Comparison of ENCODE assay signal across 8 worm cellular contexts in genomic region chrIII:13307107-13307506, ce11.
TF ChIP-seq lines count a peak whose summit lies in the region.

Gene klp-19, minus strand, starts transcription at chrIII:13307259.
Gene slc-36.1, plus strand, starts transcription at chrIII:13307502.

TF ChIP-seq in whole organism, L1 larva, 84 proteins besides CTCF, POLR2A, EP300 and RAD21 (continues in another document):
- TF ChIP-seq sptf-1 (tag; optimal IDR thresholded peaks at IDR 0.05; lab: Kevin White, UChicago) (no peak), elt-2 (tag; optimal IDR thresholded peaks at IDR 0.05; lab: Kevin White, UChicago) (no peak), nhr-19 (GFP tag; conservative IDR thresholded peaks at IDR 0.05; lab: Robert Waterston, UW) (peak; percentile 19; the same call in 1 of the 2 replicates), unc-30 (tag; optimal IDR thresholded peaks at IDR 0.05; lab: Kevin White, UChicago) (no peak), fkh-10 (GFP tag; optimal IDR thresholded peaks at IDR 0.05; lab: Kevin White, UChicago) (no peak), hlh-17 (GFP tag; optimal IDR thresholded peaks at IDR 0.05; lab: Kevin White, UChicago; ENCODE audit: borderline replicate concordance) (no peak), ceh-82 (tag; optimal IDR thresholded peaks at IDR 0.05; lab: Kevin White, UChicago) (peak in 2 of 3 experiments; percentile 27 to 47), pax-3 (tag; optimal IDR thresholded peaks at IDR 0.05; lab: Kevin White, UChicago) (no peak), ceh-63 (GFP tag; optimal IDR thresholded peaks at IDR 0.05; lab: Kevin White, UChicago) (no peak), pqm-1 (tag; optimal IDR thresholded peaks at IDR 0.05; lab: Kevin White, UChicago) (no peak), nhr-85 (tag; lab: Kevin White, UChicago) (peak; percentile 46)

TF ChIP-seq in whole organism, L2 larva, 48 proteins besides CTCF, POLR2A, EP300 and RAD21 (continues in another document):
- TF ChIP-seq elt-3 (tag; optimal IDR thresholded peaks at IDR 0.05; lab: Kevin White, UChicago) = no peak
- TF ChIP-seq lin-13 (GFP tag; optimal IDR thresholded peaks at IDR 0.05; lab: Kevin White, UChicago) = no peak
- TF ChIP-seq unc-55 (GFP tag; optimal IDR thresholded peaks at IDR 0.05; lab: Kevin White, UChicago) = peak; percentile 70
- TF ChIP-seq ceh-82 (tag; optimal IDR thresholded peaks at IDR 0.05; lab: Kevin White, UChicago) = no peak
- TF ChIP-seq elt-1 (tag; optimal IDR thresholded peaks at IDR 0.05; lab: Kevin White, UChicago) = no peak
- no peak for TF ChIP-seq lin-11 (tag; optimal IDR thresholded peaks at IDR 0.05; lab: Kevin White, UChicago)
- TF ChIP-seq gmeb-1 (tag; optimal IDR thresholded peaks at IDR 0.05; lab: Kevin White, UChicago) = peak; percentile 62
- no peak for TF ChIP-seq dmd-4 (tag; optimal IDR thresholded peaks at IDR 0.05; lab: Kevin White, UChicago)
- TF ChIP-seq C34F6.9 (tag; optimal IDR thresholded peaks at IDR 0.05; lab: Kevin White, UChicago) = peak; percentile 71
- TF ChIP-seq mdl-1 (tag; optimal IDR thresholded peaks at IDR 0.05; lab: Kevin White, UChicago) = no peak
- no peak for TF ChIP-seq R02D3.7 (tag; optimal IDR thresholded peaks at IDR 0.05; lab: Kevin White, UChicago)
- peak; percentile 13 for TF ChIP-seq nhr-25 (tag; optimal IDR thresholded peaks at IDR 0.05; lab: Kevin White, UChicago)

TF ChIP-seq in whole organism, L3 larva, 47 proteins besides CTCF, POLR2A, EP300 and RAD21:
- TF ChIP-seq nhr-43 (tag; optimal IDR thresholded peaks at IDR 0.05; lab: Kevin White, UChicago; ENCODE audit: poor library complexity, severe bottlenecking) = peak; percentile 7
- peak; percentile 41 for TF ChIP-seq lin-15B (tag; optimal IDR thresholded peaks at IDR 0.05; lab: Kevin White, UChicago)
- no peak for TF ChIP-seq nhr-11 (tag; optimal IDR thresholded peaks at IDR 0.05; lab: Kevin White, UChicago)
- peak; percentile 64 for TF ChIP-seq pha-4 (tag; optimal IDR thresholded peaks at IDR 0.05; lab: Kevin White, UChicago)
- peak; percentile 72 for TF ChIP-seq hmg-11 (tag; optimal IDR thresholded peaks at IDR 0.05; lab: Kevin White, UChicago)
- no peak for TF ChIP-seq zag-1 (tag; optimal IDR thresholded peaks at IDR 0.05; lab: Kevin White, UChicago)
- peak; percentile 0 for TF ChIP-seq elt-2 (tag; optimal IDR thresholded peaks at IDR 0.05; lab: Kevin White, UChicago)
- TF ChIP-seq nfya-1 (tag; optimal IDR thresholded peaks at IDR 0.05; lab: Kevin White, UChicago; ENCODE audit: insufficient read depth) = no peak
- TF ChIP-seq snpc-4 (tag; optimal IDR thresholded peaks at IDR 0.05; lab: Kevin White, UChicago) = peak; percentile 2
- TF ChIP-seq nhr-23 (tag; optimal IDR thresholded peaks at IDR 0.05; lab: Kevin White, UChicago) = peak; percentile 53
TF ChIP-seq in whole organism, L3 larva: peak in this region for 7.

TF ChIP-seq in whole organism, L4 larva, 104 proteins besides CTCF, POLR2A, EP300 and RAD21 (continues in another document):
- TF ChIP-seq hmg-1.1 (GFP tag; IDR thresholded peaks at IDR 0.05; lab: Robert Waterston, UW) = 0 out of 2 replicates have a peak, but pooled peaks have one; percentile 35
- TF ChIP-seq dpl-1 (GFP tag; optimal IDR thresholded peaks at IDR 0.05; lab: Kevin White, UChicago) = peak; percentile 80
- no peak for TF ChIP-seq mxl-3 (GFP tag; optimal IDR thresholded peaks at IDR 0.05; lab: Kevin White, UChicago)
- TF ChIP-seq aha-1 (tag; lab: Kevin White, UChicago) = peak; percentile 17
- peak; percentile 20 for TF ChIP-seq dve-1 (tag; optimal IDR thresholded peaks at IDR 0.05; lab: Kevin White, UChicago; ENCODE audit: insufficient read depth)
- no peak for TF ChIP-seq R02D3.7 (tag; optimal IDR thresholded peaks at IDR 0.05; lab: Kevin White, UChicago)
- peak in 1 of 2 experiments; percentile 53 for TF ChIP-seq lsy-2 (tag; optimal IDR thresholded peaks at IDR 0.05; lab: Kevin White, UChicago)
- TF ChIP-seq mep-1 (tag; optimal IDR thresholded peaks at IDR 0.05; lab: Kevin White, UChicago) = peak; percentile 8
- peak; percentile 67 for TF ChIP-seq mes-2 (tag; optimal IDR thresholded peaks at IDR 0.05; lab: Kevin White, UChicago; ENCODE audit: poor library complexity, severe bottlenecking)
- TF ChIP-seq zip-11 (GFP tag; IDR thresholded peaks at IDR 0.05; lab: Robert Waterston, UW) = no peak
- TF ChIP-seq lin-38 (GFP tag; IDR thresholded peaks at IDR 0.05; lab: Robert Waterston, UW) = peak; percentile 67

TF ChIP-seq in whole organism, early embryonic, 17 proteins besides CTCF, POLR2A, EP300 and RAD21:
- TF ChIP-seq sea-1 (GFP tag; conservative IDR thresholded peaks at IDR 0.05; lab: Robert Waterston, UW) = no peak
- peak; percentile 19 for TF ChIP-seq F13C5.2 (tag; optimal IDR thresholded peaks at IDR 0.05; lab: Kevin White, UChicago)
- no peak for TF ChIP-seq ets-7 (tag; optimal IDR thresholded peaks at IDR 0.05; lab: Kevin White, UChicago)
- no peak for TF ChIP-seq tbx-37 (GFP tag; conservative IDR thresholded peaks at IDR 0.05; lab: Robert Waterston, UW)
- no peak for TF ChIP-seq hmg-4 (GFP tag; optimal IDR thresholded peaks at IDR 0.05; lab: Kevin White, UChicago)
- no peak for TF ChIP-seq hmbx-1 (tag; optimal IDR thresholded peaks at IDR 0.05; lab: Kevin White, UChicago)

TF ChIP-seq in whole organism, late embryonic, 69 proteins besides CTCF, POLR2A, EP300 and RAD21:
- TF ChIP-seq lim-6 (tag; optimal IDR thresholded peaks at IDR 0.05; lab: Kevin White, UChicago) (no peak), unc-42 (tag; optimal IDR thresholded peaks at IDR 0.05; lab: Kevin White, UChicago) (peak; percentile 78), nfya-1 (tag; optimal IDR thresholded peaks at IDR 0.05; lab: Kevin White, UChicago) (peak; percentile 42), ceh-34 (tag; optimal IDR thresholded peaks at IDR 0.05; lab: Kevin White, UChicago) (peak; percentile 12), lin-11 (tag; optimal IDR thresholded peaks at IDR 0.05; lab: Kevin White, UChicago) (no peak), ceh-31 (tag; optimal IDR thresholded peaks at IDR 0.05; lab: Kevin White, UChicago) (peak; percentile 12)

TF ChIP-seq in whole organism, mixed stage, embryonic, 35 proteins besides CTCF, POLR2A, EP300 and RAD21:
- TF ChIP-seq nhr-76 (tag; optimal IDR thresholded peaks at IDR 0.05; lab: Kevin White, UChicago) (no peak), ztf-11 (tag; optimal IDR thresholded peaks at IDR 0.05; lab: Kevin White, UChicago) (no peak), sptf-1 (tag; optimal IDR thresholded peaks at IDR 0.05; lab: Kevin White, UChicago) (peak; percentile 38), nhr-12 (tag; optimal IDR thresholded peaks at IDR 0.05; lab: Kevin White, UChicago) (no peak), bed-3 (GFP tag; optimal IDR thresholded peaks at IDR 0.05; lab: Kevin White, UChicago) (no peak), mab-5 (tag; optimal IDR thresholded peaks at IDR 0.05; lab: Kevin White, UChicago) (no peak), ces-1 (GFP tag; optimal IDR thresholded peaks at IDR 0.05; lab: Kevin White, UChicago) (peak; percentile 86), pha-4 (tag; optimal IDR thresholded peaks at IDR 0.05; lab: Kevin White, UChicago) (no peak), lsy-2 (tag; optimal IDR thresholded peaks at IDR 0.05; lab: Kevin White, UChicago) (no peak), M03D4.4 (tag; optimal IDR thresholded peaks at IDR 0.05; lab: Kevin White, UChicago) (peak; percentile 17), ham-2 (GFP tag; optimal IDR thresholded peaks at IDR 0.05; lab: Kevin White, UChicago) (no peak)

TF ChIP-seq in whole organism, young adult, 124 proteins besides CTCF, POLR2A, EP300 and RAD21 (continues in another document):
- TF ChIP-seq efl-1 (GFP tag; optimal IDR thresholded peaks at IDR 0.05; lab: Kevin White, UChicago) (peak; percentile 88), him-1 (tag; optimal IDR thresholded peaks at IDR 0.05; lab: Kevin White, UChicago) (no peak), madf-8 (GFP tag; conservative IDR thresholded peaks at IDR 0.05; lab: Robert Waterston, UW) (peak; percentile 52; the same call in 1 of the 2 replicates), B0261.1 (tag; optimal IDR thresholded peaks at IDR 0.05; lab: Kevin White, UChicago) (no peak), mel-28 (tag; optimal IDR thresholded peaks at IDR 0.05; lab: Kevin White, UChicago; ENCODE audit: borderline replicate concordance) (no peak), somi-1 (GFP tag; optimal IDR thresholded peaks at IDR 0.05; lab: Kevin White, UChicago) (no peak), B0035.1 (tag; optimal IDR thresholded peaks at IDR 0.05; lab: Kevin White, UChicago) (no peak), B0336.3 (GFP tag; IDR thresholded peaks at IDR 0.05; lab: Robert Waterston, UW) (no peak), D2030.7 (GFP tag; IDR thresholded peaks at IDR 0.05; lab: Robert Waterston, UW) (peak; percentile 86), dox-1 (GFP tag; IDR thresholded peaks at IDR 0.05; lab: Robert Waterston, UW) (peak; percentile 68), snpc-1.3 (tag; optimal IDR thresholded peaks at IDR 0.05; lab: Kevin White, UChicago; ENCODE audit: insufficient read depth) (peak; percentile 56), ztf-6 (GFP tag; IDR thresholded peaks at IDR 0.05; lab: Robert Waterston, UW) (no peak), lin-54 (GFP tag; optimal IDR thresholded peaks at IDR 0.05; lab: Kevin White, UChicago) (peak; percentile 78), hlh-26 (GFP tag; conservative IDR thresholded peaks at IDR 0.05; lab: Robert Waterston, UW) (no peak), hmg-20 (GFP tag; IDR thresholded peaks at IDR 0.05; lab: Robert Waterston, UW) (no peak), lsl-1 (GFP tag; optimal IDR thresholded peaks at IDR 0.05; lab: Kevin White, UChicago) (peak; percentile 64), cebp-1 (GFP tag; IDR thresholded peaks at IDR 0.05; lab: Robert Waterston, UW) (no peak), cebp-1 (tag; optimal IDR thresholded peaks at IDR 0.05; lab: Kevin White, UChicago) (peak; percentile 41), C17E4.6 (GFP tag; IDR thresholded peaks at IDR 0.05; lab: Robert Waterston, UW) (peak; percentile 37; the same call in 1 of the 2 replicates), F33H1.4 (GFP tag; IDR thresholded peaks at IDR 0.05; lab: Robert Waterston, UW) (peak; percentile 69), F52B5.7 (tag; optimal IDR thresholded peaks at IDR 0.05; lab: Kevin White, UChicago) (no peak), lin-40 (tag; optimal IDR thresholded peaks at IDR 0.05; lab: Kevin White, UChicago) (no peak), dpff-1 (tag; optimal IDR thresholded peaks at IDR 0.05; lab: Kevin White, UChicago) (no peak), athp-1 (tag; optimal IDR thresholded peaks at IDR 0.05; lab: Kevin White, UChicago) (peak; percentile 53), hrde-1 (tag; optimal IDR thresholded peaks at IDR 0.05; lab: Kevin White, UChicago; ENCODE audit: borderline replicate concordance) (no peak), rcor-1 (GFP tag; IDR thresholded peaks at IDR 0.05; lab: Robert Waterston, UW) (peak; percentile 47), ceh-100 (GFP tag; IDR thresholded peaks at IDR 0.05; lab: Robert Waterston, UW) (peak; percentile 48), K11D2.4 (GFP tag; IDR thresholded peaks at IDR 0.05; lab: Robert Waterston, UW) (no peak), T26A5.8 (tag; optimal IDR thresholded peaks at IDR 0.05; lab: Kevin White, UChicago) (no peak), ets-4 (GFP tag; optimal IDR thresholded peaks at IDR 0.05; lab: Kevin White, UChicago) (no peak), ZK185.1 (tag; optimal IDR thresholded peaks at IDR 0.05; lab: Kevin White, UChicago; ENCODE audit: poor library complexity, severe bottlenecking) (no peak)
